Worm (Caenorhabditis elegans): ENCODE data around the gene srx-4.

Gene srx-4

DNA sequence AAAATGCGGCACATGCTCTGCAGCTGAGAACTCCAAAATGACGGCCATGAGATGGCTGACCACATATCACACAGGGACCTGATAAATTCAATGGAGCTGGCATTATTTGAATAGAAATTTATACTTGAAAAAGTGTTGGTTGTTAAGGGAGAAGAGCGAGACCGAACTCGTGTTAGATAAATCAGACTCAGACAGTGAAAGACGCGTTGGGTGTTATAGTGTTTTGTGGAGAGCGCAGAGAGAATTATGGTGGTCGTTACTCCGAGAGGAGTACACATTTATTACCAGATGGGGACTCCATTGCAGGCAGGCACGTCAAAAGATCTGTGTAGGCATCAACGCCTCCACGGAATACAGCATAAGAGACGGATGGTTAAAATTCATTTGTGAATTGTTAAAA, 49.8 kb downstream of the srx-4 start, which contains the start of gene nhr-190:
Gene nhr-190, minus strand, starts transcription at position 175 of the 400 bp plus-strand sequence.
- TF ChIP-seq unc-62 (GFP tag; optimal IDR thresholded peaks at IDR 0.05) (no peak), unc-120 (tag; optimal IDR thresholded peaks at IDR 0.05; ENCODE audit: poor library complexity, severe bottlenecking) (peak; percentile 22), zip-8 (tag; optimal IDR thresholded peaks at IDR 0.05) (no peak), ces-1 (GFP tag; optimal IDR thresholded peaks at IDR 0.05) (peak; percentile 41)
